Worm (Caenorhabditis elegans): Measurements from ENCODE around the gene jmjd-5.

The jmjd-5 gene

DNA sequence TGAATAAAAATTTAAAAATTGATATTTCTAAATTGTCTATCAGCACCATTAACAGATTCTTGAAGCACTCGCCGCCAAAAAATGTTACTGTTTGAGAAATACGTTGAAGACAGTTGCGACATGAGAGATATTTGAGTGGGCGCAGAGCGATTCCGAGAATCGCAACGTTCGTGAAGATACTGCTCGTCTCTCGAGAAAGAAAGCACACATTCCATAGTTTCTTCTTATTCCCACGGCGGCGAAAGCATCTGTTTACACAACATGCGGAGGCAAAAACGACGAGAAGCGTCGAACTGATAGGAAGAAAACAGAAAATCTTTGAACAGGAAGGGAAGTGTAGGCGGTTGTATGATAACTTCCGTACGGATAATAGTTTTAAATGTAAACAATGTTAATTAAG lies 44.8 kb upstream of the jmjd-5 start (continued):
- TF ChIP-seq madf-9 (GFP tag; conservative IDR thresholded peaks at IDR 0.05) = no peak
- TF ChIP-seq lin-13 (GFP tag; optimal IDR thresholded peaks at IDR 0.05) = peak; percentile 16
- no peak for TF ChIP-seq madf-5 (GFP tag; IDR thresholded peaks at IDR 0.05)
- no peak for TF ChIP-seq nhr-6 (tag; optimal IDR thresholded peaks at IDR 0.05)
- TF ChIP-seq lin-1 (GFP tag; IDR thresholded peaks at IDR 0.05) = no peak
- no peak for TF ChIP-seq nhr-48 (tag; optimal IDR thresholded peaks at IDR 0.05)
- no peak for TF ChIP-seq lim-7 (GFP tag; IDR thresholded peaks at IDR 0.05)
- TF ChIP-seq nhr-28 (tag; optimal IDR thresholded peaks at IDR 0.05) = peak; percentile 32
- no peak for TF ChIP-seq saeg-2 (GFP tag; IDR thresholded peaks at IDR 0.05)
- no peak for TF ChIP-seq F44E2.7 (GFP tag; IDR thresholded peaks at IDR 0.05)
- TF ChIP-seq fkh-10 (GFP tag; optimal IDR thresholded peaks at IDR 0.05) = no peak
- TF ChIP-seq dpl-1 (GFP tag; optimal IDR thresholded peaks at IDR 0.05) = no peak
- TF ChIP-seq nhr-237 (tag; optimal IDR thresholded peaks at IDR 0.05) = no peak
- TF ChIP-seq tag-97 (GFP tag; IDR thresholded peaks at IDR 0.05) = no peak
- TF ChIP-seq zfp-3 (GFP tag; conservative IDR thresholded peaks at IDR 0.05) = no peak
- TF ChIP-seq ztf-7 (tag; optimal IDR thresholded peaks at IDR 0.05) = no peak
- peak; percentile 44; the same call in 1 of the 2 replicates for TF ChIP-seq dmd-9 (GFP tag; IDR thresholded peaks at IDR 0.05)
- peak; percentile 73 for TF ChIP-seq nhr-11 (tag; optimal IDR thresholded peaks at IDR 0.05)
- TF ChIP-seq zip-2 (tag; optimal IDR thresholded peaks at IDR 0.05) = no peak
- TF ChIP-seq gei-8 (GFP tag; optimal IDR thresholded peaks at IDR 0.05) = no peak
- TF ChIP-seq ZK337.2 (GFP tag; IDR thresholded peaks at IDR 0.05) = no peak
- TF ChIP-seq attf-4 (tag; optimal IDR thresholded peaks at IDR 0.05) = no peak
- TF ChIP-seq ZK546.5 (tag; optimal IDR thresholded peaks at IDR 0.05) = no peak
- no peak for TF ChIP-seq php-3 (GFP tag; IDR thresholded peaks at IDR 0.05)
- no peak for TF ChIP-seq mxl-2 (GFP tag; conservative IDR thresholded peaks at IDR 0.05)
- TF ChIP-seq T26A8.4 (GFP tag; IDR thresholded peaks at IDR 0.05) = peak; percentile 58
- TF ChIP-seq hmg-1.1 (GFP tag; IDR thresholded peaks at IDR 0.05) = no peak
- no peak for TF ChIP-seq lir-3 (tag; optimal IDR thresholded peaks at IDR 0.05)
- no peak for TF ChIP-seq snpc-1.2 (GFP tag; IDR thresholded peaks at IDR 0.05)
- TF ChIP-seq sdz-12 (GFP tag; optimal IDR thresholded peaks at IDR 0.05) = peak; percentile 21
- TF ChIP-seq dve-1 (tag; optimal IDR thresholded peaks at IDR 0.05; ENCODE audit: insufficient read depth) = peak; percentile 11
- TF ChIP-seq Y75B8A.6 (GFP tag; IDR thresholded peaks at IDR 0.05) = no peak
- TF ChIP-seq ceh-32 (tag; optimal IDR thresholded peaks at IDR 0.05; ENCODE audit: poor library complexity) = no peak
- TF ChIP-seq dmd-8 (GFP tag; IDR thresholded peaks at IDR 0.05) = 0 out of 2 replicates have a peak, but pooled peaks have one; percentile 9
- TF ChIP-seq daf-16 (GFP tag; optimal IDR thresholded peaks at IDR 0.05) = peak in 1 of 2 experiments; percentile 96
- TF ChIP-seq daf-16 (tag; optimal IDR thresholded peaks at IDR 0.05) = no peak
- TF ChIP-seq jun-1 (tag; optimal IDR thresholded peaks at IDR 0.05) = no peak
- peak; percentile 94 for TF ChIP-seq aha-1 (tag)
- TF ChIP-seq spr-1 (tag; optimal IDR thresholded peaks at IDR 0.05) = no peak
- no peak for TF ChIP-seq ces-1 (GFP tag; optimal IDR thresholded peaks at IDR 0.05)
- no peak for TF ChIP-seq nhr-41 (GFP tag; IDR thresholded peaks at IDR 0.05)
- peak; percentile 30 for TF ChIP-seq ama-1 (optimal IDR thresholded peaks at IDR 0.05)
- no peak for TF ChIP-seq R02D3.7 (tag; optimal IDR thresholded peaks at IDR 0.05)
- TF ChIP-seq lin-15B (tag; optimal IDR thresholded peaks at IDR 0.05) = no peak
- no peak for TF ChIP-seq spr-3 (GFP tag; optimal IDR thresholded peaks at IDR 0.05)
- TF ChIP-seq snpc-4 (tag; optimal IDR thresholded peaks at IDR 0.05) = no peak
- TF ChIP-seq vab-7 (GFP tag; IDR thresholded peaks at IDR 0.05) = no peak
- no peak for TF ChIP-seq cey-2 (tag; optimal IDR thresholded peaks at IDR 0.05; ENCODE audit: borderline replicate concordance, insufficient read depth)
- no peak for TF ChIP-seq pqm-1 (tag; optimal IDR thresholded peaks at IDR 0.05)
- TF ChIP-seq mdl-1 (tag; optimal IDR thresholded peaks at IDR 0.05) = no peak
- peak; percentile 78 for TF ChIP-seq hlh-11 (tag; optimal IDR thresholded peaks at IDR 0.05)
- TF ChIP-seq T20F7.1 (GFP tag; optimal IDR thresholded peaks at IDR 0.05) = no peak
- TF ChIP-seq mep-1 (tag; optimal IDR thresholded peaks at IDR 0.05) = no peak
